Worm (Caenorhabditis elegans): ENCODE data around the gene Y48E1B.3.

ce11 chrII:13503653-13504052 is 64.1 kb downstream of the Y48E1B.3 start, which contains the start of gene F54F11.1:
- TF ChIP-seq elt-3 (tag; optimal IDR thresholded peaks at IDR 0.05) (no peak), unc-62 (GFP tag; optimal IDR thresholded peaks at IDR 0.05) (no peak), mep-1 (tag; optimal IDR thresholded peaks at IDR 0.05) (no peak), egl-27 (tag; optimal IDR thresholded peaks at IDR 0.05) (no peak), nhr-76 (tag; optimal IDR thresholded peaks at IDR 0.05) (no peak), lin-15B (tag; optimal IDR thresholded peaks at IDR 0.05) (no peak), snpc-4 (tag; optimal IDR thresholded peaks at IDR 0.05) (no peak), isw-1 (GFP tag; IDR thresholded peaks at IDR 0.05) (no peak), pqm-1 (tag; optimal IDR thresholded peaks at IDR 0.05) (no peak), tlp-1 (tag; optimal IDR thresholded peaks at IDR 0.05) (no peak), jun-1 (tag; optimal IDR thresholded peaks at IDR 0.05) (no peak), lin-39 (tag; optimal IDR thresholded peaks at IDR 0.05) (no peak)

Measured in whole organism, L1 larva.